Fruit fly (Drosophila melanogaster) whole organism, prepupa: Measurements from ENCODE around the gene APC4.

Source experiments
- CG10631 ChIP-seq: fragments of 200-800 bp; sonication (Bioruptor generic); optimal IDR thresholded peaks from 2 replicates; lab custom pipeline; 2016; ENCODE audit warnings: missing biosample characterization, missing genetic modification characterization
- CG10669 ChIP-seq: fragments of 200-800 bp; sonication (Bioruptor generic); optimal IDR thresholded peaks from 3 replicates; lab custom pipeline; 2018; ENCODE audit warnings: missing biosample characterization, mild to moderate bottlenecking, missing genetic modification characterization, moderate library complexity
- CG11762 ChIP-seq: fragments of 200-800 bp; sonication (Bioruptor generic); optimal IDR thresholded peaks from 3 replicates; lab custom pipeline; 2016; ENCODE audit warnings: missing biosample characterization, missing genetic modification characterization; ENCODE audit not compliant: insufficient read depth
- CG11902 ChIP-seq: fragments of 200-800 bp; sonication (Bioruptor generic); optimal IDR thresholded peaks from 3 replicates; lab custom pipeline; 2016; ENCODE audit warnings: missing biosample characterization, missing genetic modification characterization
- CG15336 ChIP-seq: fragments of 200-800 bp; sonication (Bioruptor generic); IDR thresholded peaks from 2 replicates; pipeline ENCODE4 v1.3.6; 2022; ENCODE audit warnings: missing biosample characterization, missing genetic modification characterization
- CG1621 ChIP-seq: fragments of 200-800 bp; sonication (Bioruptor generic); optimal IDR thresholded peaks from 3 replicates; lab custom pipeline; 2018; ENCODE audit warnings: missing biosample characterization, mild to moderate bottlenecking, missing genetic modification characterization
- CG31627 ChIP-seq: fragments of 200-800 bp; sonication (Bioruptor generic); optimal IDR thresholded peaks from 3 replicates; lab custom pipeline; 2016; ENCODE audit warnings: missing biosample characterization, missing genetic modification characterization
- CG32006 ChIP-seq: fragments of 200-800 bp; sonication (Bioruptor generic); optimal IDR thresholded peaks from 3 replicates; lab custom pipeline; 2017; ENCODE audit warnings: missing biosample characterization, mild to moderate bottlenecking, missing genetic modification characterization
- CG34406 ChIP-seq: fragments of 200-800 bp; sonication (Bioruptor generic); optimal IDR thresholded peaks from 3 replicates; lab custom pipeline; 2016; ENCODE audit warnings: missing biosample characterization, missing genetic modification characterization
- CG4318 ChIP-seq: fragments of 200-800 bp; sonication (Bioruptor generic); optimal IDR thresholded peaks from 3 replicates; lab custom pipeline; 2017; ENCODE audit warnings: missing biosample characterization, mild to moderate bottlenecking, missing genetic modification characterization
- CG7368 ChIP-seq: fragments of 200-800 bp; sonication (Bioruptor generic); optimal IDR thresholded peaks from 3 replicates; lab custom pipeline; 2016; ENCODE audit warnings: missing biosample characterization, missing genetic modification characterization
- CG8119 ChIP-seq: fragments of 200-800 bp; sonication (Bioruptor generic); IDR thresholded peaks from 3 replicates; pipeline ENCODE4 v1.3.6; 2022; ENCODE audit warnings: missing biosample characterization, missing genetic modification characterization
- CG8319 ChIP-seq: fragments of 200-800 bp; sonication (Bioruptor generic); optimal IDR thresholded peaks from 3 replicates; lab custom pipeline; 2016; ENCODE audit warnings: missing biosample characterization, missing genetic modification characterization
- CG8632 ChIP-seq: fragments of 200-800 bp; sonication (Bioruptor generic); optimal IDR thresholded peaks from 3 replicates; lab custom pipeline; 2016; ENCODE audit warnings: missing biosample characterization, missing genetic modification characterization
- Eip78C ChIP-seq: fragments of 200-800 bp; sonication (Bioruptor generic); peaks from one replicate; lab custom pipeline; 2016; ENCODE audit warnings: missing biosample characterization, missing genetic modification characterization
- Eip93F ChIP-seq: fragments of 200-800 bp; sonication (Bioruptor generic); optimal IDR thresholded peaks from 2 replicates; lab custom pipeline; 2016; ENCODE audit warnings: missing biosample characterization, mild to moderate bottlenecking, missing genetic modification characterization
- Ets21C ChIP-seq: fragments of 200-800 bp; sonication (Bioruptor generic); optimal IDR thresholded peaks from 3 replicates; lab custom pipeline; 2016; ENCODE audit warnings: missing biosample characterization, missing genetic modification characterization
- Ets96B ChIP-seq: fragments of 200-800 bp; optimal IDR thresholded peaks from 2 replicates; lab custom pipeline; 2019; ENCODE audit warnings: missing biosample characterization, mild to moderate bottlenecking, missing genetic modification characterization, moderate library complexity
- Gug ChIP-seq: fragments of 200-800 bp; sonication (Bioruptor generic); IDR thresholded peaks from 2 replicates; pipeline ENCODE4 v1.3.6; 2022; ENCODE audit warnings: missing biosample characterization, missing genetic modification characterization
- Hr4 ChIP-seq: fragments of 200-800 bp; sonication (Bioruptor generic); optimal IDR thresholded peaks from 3 replicates; lab custom pipeline; 2016; ENCODE audit warnings: missing biosample characterization, missing genetic modification characterization
- Lpt ChIP-seq: fragments of 200-800 bp; sonication (Bioruptor generic); optimal IDR thresholded peaks from 3 replicates; lab custom pipeline; 2016; ENCODE audit warnings: missing biosample characterization, missing genetic modification characterization
- Sox102F ChIP-seq: fragments of 200-800 bp; sonication (Bioruptor generic); optimal IDR thresholded peaks from 2 replicates; lab custom pipeline; 2016; ENCODE audit warnings: missing biosample characterization, mild to moderate bottlenecking, missing genetic modification characterization
- Sox15 ChIP-seq: fragments of 200-800 bp; sonication (Bioruptor generic); optimal IDR thresholded peaks from 3 replicates; lab custom pipeline; 2016; ENCODE audit warnings: missing biosample characterization, missing genetic modification characterization
- achi ChIP-seq: fragments of 200-800 bp; sonication (Bioruptor generic); optimal IDR thresholded peaks from 3 replicates; lab custom pipeline; 2016; ENCODE audit warnings: missing biosample characterization, missing genetic modification characterization
- acj6 ChIP-seq: fragments of 200-800 bp; sonication (Bioruptor generic); optimal IDR thresholded peaks from 3 replicates; lab custom pipeline; 2016; ENCODE audit warnings: missing biosample characterization, missing genetic modification characterization
- cyc ChIP-seq: fragments of 200-800 bp; sonication (Bioruptor generic); optimal IDR thresholded peaks from 3 replicates; lab custom pipeline; 2016; ENCODE audit warnings: missing biosample characterization, missing genetic modification characterization
- dac ChIP-seq: fragments of 200-800 bp; sonication (Bioruptor generic); optimal IDR thresholded peaks from 2 replicates; lab custom pipeline; 2017; ENCODE audit warnings: missing biosample characterization, mild to moderate bottlenecking, missing genetic modification characterization
- dsx ChIP-seq: fragments of 200-800 bp; optimal IDR thresholded peaks from 3 replicates; lab custom pipeline; 2019; ENCODE audit warnings: missing biosample characterization, mild to moderate bottlenecking, missing genetic modification characterization, moderate library complexity; ENCODE audit not compliant: poor library complexity, severe bottlenecking
- eg ChIP-seq: fragments of 200-800 bp; sonication (Bioruptor generic); IDR thresholded peaks from 3 replicates; pipeline ENCODE4 v1.3.6; 2022; ENCODE audit warnings: missing biosample characterization, missing genetic modification characterization
- esn ChIP-seq: fragments of 200-800 bp; sonication (Bioruptor generic); optimal IDR thresholded peaks from 2 replicates; lab custom pipeline; 2016; ENCODE audit warnings: missing biosample characterization, mild to moderate bottlenecking, missing genetic modification characterization, moderate library complexity
- fkh ChIP-seq: fragments of 200-800 bp; sonication (Bioruptor generic); optimal IDR thresholded peaks from 3 replicates; lab custom pipeline; 2017; ENCODE audit warnings: missing biosample characterization, mild to moderate bottlenecking, missing genetic modification characterization, moderate library complexity
- lz ChIP-seq: fragments of 200-800 bp; sonication (Bioruptor generic); optimal IDR thresholded peaks from 3 replicates; lab custom pipeline; 2016; ENCODE audit warnings: missing biosample characterization, missing genetic modification characterization
- net ChIP-seq: fragments of 200-800 bp; sonication (Bioruptor generic); optimal IDR thresholded peaks from 3 replicates; lab custom pipeline; 2016; ENCODE audit warnings: missing biosample characterization, missing genetic modification characterization
- pdm3 ChIP-seq: fragments of 200-800 bp; sonication (Bioruptor generic); optimal IDR thresholded peaks from 3 replicates; lab custom pipeline; 2016; ENCODE audit warnings: missing biosample characterization, missing genetic modification characterization
- svp ChIP-seq: fragments of 200-800 bp; sonication (Bioruptor generic); peaks from one replicate; lab custom pipeline; 2016; ENCODE audit warnings: missing biosample characterization, missing genetic modification characterization
- vri ChIP-seq: fragments of 200-800 bp; sonication (Bioruptor generic); optimal IDR thresholded peaks from 3 replicates; lab custom pipeline; 2016; ENCODE audit warnings: missing biosample characterization, mild to moderate bottlenecking, missing genetic modification characterization

APC4 gene

DNA sequence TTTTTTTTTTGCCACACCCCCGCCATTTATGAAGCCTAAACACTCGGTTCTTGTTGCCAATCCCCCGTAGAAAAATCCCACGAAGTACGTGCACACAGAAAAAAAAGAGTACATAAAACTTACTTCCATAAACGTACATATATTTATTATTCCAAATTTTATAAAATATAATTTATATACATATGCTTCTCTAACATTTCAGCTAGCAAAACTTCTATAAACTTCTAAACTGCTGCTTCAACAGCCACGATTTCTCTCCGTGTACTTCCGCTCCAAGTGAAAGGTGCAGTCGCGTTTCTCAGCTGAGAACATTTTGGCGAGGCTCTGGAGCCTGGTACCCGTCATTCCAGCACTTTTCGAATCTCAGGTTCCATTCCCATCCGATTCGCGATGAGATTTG is 20.1 kb upstream of the APC4 start (continued):
- TF ChIP-seq Sox102F (peak; percentile 50), svp (peak; percentile 86), CG11902 (GFP tag; lab: Kevin White, UChicago) (no peak), cyc (peak; percentile 20), Hr4 (GFP tag; lab: Kevin White, UChicago) (peak; percentile 21), CG10631 (GFP tag; lab: Kevin White, UChicago) (peak; percentile 64), Eip93F (GFP tag; lab: Kevin White, UChicago) (no peak), CG15336 (GFP tag; lab: Robert Waterston, UW) (peak; percentile 74), net (GFP tag; lab: Kevin White, UChicago) (peak; percentile 48), vri (GFP tag; lab: Kevin White, UChicago) (peak; percentile 43), esn (peak; percentile 54), CG4318 (GFP tag; lab: Kevin White, UChicago) (peak; percentile 5), CG8632 (GFP tag; lab: Kevin White, UChicago) (peak; percentile 46), lz (GFP tag; lab: Kevin White, UChicago) (peak; percentile 39), CG11762 (GFP tag; lab: Kevin White, UChicago) (no peak), CG8119 (GFP tag; lab: Robert Waterston, UW) (peak; percentile 76), Ets21C (peak; percentile 23), Gug (GFP tag; lab: Robert Waterston, UW) (peak; percentile 63), CG32006 (GFP tag; lab: Kevin White, UChicago) (peak; percentile 59), Ets96B (tag; lab: Kevin White, UChicago) (peak; percentile 27), CG1621 (tag; lab: Kevin White, UChicago) (no peak), achi (GFP tag; lab: Kevin White, UChicago) (peak; percentile 72)

DNA sequence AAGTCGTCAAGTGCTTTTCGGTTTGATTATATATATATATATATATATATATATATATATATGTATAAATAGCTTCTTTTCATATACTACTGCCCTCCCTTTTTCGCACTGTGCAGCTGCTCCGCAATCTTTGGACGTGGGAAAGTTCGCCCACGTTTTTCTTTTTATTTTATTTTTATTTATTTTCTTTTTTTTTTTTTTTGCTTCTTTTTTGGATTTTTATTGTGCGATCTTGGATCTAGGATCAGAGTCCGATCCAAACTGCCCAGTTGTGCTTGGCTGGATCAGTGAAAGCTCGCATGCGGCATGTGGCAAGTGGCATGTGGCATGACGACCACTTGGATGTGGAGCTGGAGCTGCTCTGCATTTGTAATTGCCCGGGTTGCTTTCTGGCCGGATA is 19.3 kb upstream of the APC4 start:
- TF ChIP-seq CG11902 (GFP tag; lab: Kevin White, UChicago): no peak
- peak; percentile 13 for TF ChIP-seq CG34406 (GFP tag; lab: Kevin White, UChicago)
- TF ChIP-seq eg: peak; percentile 55; the same call in 1 of the 3 replicates
- TF ChIP-seq CG31627 (GFP tag; lab: Kevin White, UChicago): no peak
- no peak for TF ChIP-seq CG11762 (GFP tag; lab: Kevin White, UChicago)
- peak; percentile 62 for TF ChIP-seq CG8119 (GFP tag; lab: Robert Waterston, UW)
- peak; percentile 37 for TF ChIP-seq CG32006 (GFP tag; lab: Kevin White, UChicago)
- peak; percentile 4 for TF ChIP-seq Hr4 (GFP tag; lab: Kevin White, UChicago)
- no peak for TF ChIP-seq dac (GFP tag; lab: Kevin White, UChicago)
- TF ChIP-seq CG7368: no peak

dm6 chrX:9064029-9064428 is 18.7 kb upstream of the APC4 start:
- TF ChIP-seq CG7368 (no peak), dsx (GFP tag; lab: Kevin White, UChicago) (no peak), Eip93F (GFP tag; lab: Kevin White, UChicago) (no peak), CG10669 (GFP tag; lab: Kevin White, UChicago) (no peak), pdm3 (GFP tag; lab: Kevin White, UChicago) (no peak), vri (GFP tag; lab: Kevin White, UChicago) (no peak), acj6 (GFP tag; lab: Kevin White, UChicago) (no peak), Sox102F (no peak), CG31627 (GFP tag; lab: Kevin White, UChicago) (no peak), CG8319 (GFP tag; lab: Kevin White, UChicago) (no peak), Lpt (GFP tag; lab: Kevin White, UChicago) (no peak), fkh (GFP tag; lab: Kevin White, UChicago) (no peak), Eip78C (GFP tag; lab: Kevin White, UChicago) (no peak), CG11902 (GFP tag; lab: Kevin White, UChicago) (no peak), CG1621 (tag; lab: Kevin White, UChicago) (no peak), cyc (no peak), achi (GFP tag; lab: Kevin White, UChicago) (no peak), Sox15 (GFP tag; lab: Kevin White, UChicago) (no peak), CG32006 (GFP tag; lab: Kevin White, UChicago) (no peak)
